Fruit fly (Drosophila melanogaster) whole organism, embryonic: ENCODE measurements around the gene Tango1.
A peak's percentile ranks its signal among the peaks of the same experiment; 100 is the strongest.

ENCODE experiments used
- Awh ChIP-seq: fragments of 200-800 bp; sonication (Bioruptor generic); IDR thresholded peaks from 2 replicates; pipeline ENCODE4, ENCODE4 v1.3.6; 2022; ENCODE audit warnings: missing biosample characterization, missing genetic modification characterization
- BtbVII ChIP-seq: fragments of 200-800 bp; sonication (Bioruptor generic); optimal IDR thresholded peaks from 3 replicates; lab custom pipeline; 2017; ENCODE audit warnings: missing biosample characterization, mild to moderate bottlenecking, missing genetic modification characterization
- CG10366 ChIP-seq: fragments of 200-800 bp; sonication (Bioruptor generic); IDR thresholded peaks from 2 replicates; pipeline ENCODE4 v1.3.6; 2022; ENCODE audit warnings: missing biosample characterization, missing genetic modification characterization
- CG11696 ChIP-seq: fragments of 200-800 bp; sonication (Bioruptor generic); IDR thresholded peaks from 2 replicates; pipeline ENCODE4 v1.3.6; 2022; ENCODE audit warnings: missing biosample characterization, missing genetic modification characterization
- CG12236 ChIP-seq: fragments of 200-800 bp; sonication (Bioruptor generic); optimal IDR thresholded peaks from 2 replicates; lab custom pipeline; 2016; ENCODE audit warnings: missing biosample characterization, missing genetic modification characterization
- CG14050 ChIP-seq: fragments of 200-800 bp; sonication (Bioruptor generic); IDR thresholded peaks from 3 replicates; pipeline ENCODE4 v1.3.6; 2022; ENCODE audit warnings: missing biosample characterization, missing genetic modification characterization
- CG1529 ChIP-seq: fragments of 200-800 bp; sonication (Bioruptor generic); optimal IDR thresholded peaks from 3 replicates; lab custom pipeline; 2018; ENCODE audit warnings: missing biosample characterization, missing genetic modification characterization
- CG17361 ChIP-seq: fragments of 200-800 bp; sonication (Bioruptor generic); IDR thresholded peaks from 3 replicates; pipeline ENCODE4 v1.3.6; 2022; ENCODE audit warnings: missing biosample characterization, missing genetic modification characterization
- CG18764 ChIP-seq: fragments of 200-800 bp; sonication (Bioruptor generic); optimal IDR thresholded peaks from 3 replicates; lab custom pipeline; 2016; ENCODE audit warnings: missing biosample characterization, missing genetic modification characterization
- CG2875 ChIP-seq: fragments of 200-800 bp; sonication (Bioruptor generic); optimal IDR thresholded peaks from 2 replicates; lab custom pipeline; 2017; ENCODE audit warnings: missing biosample characterization, mild to moderate bottlenecking, missing genetic modification characterization, missing genetic modification reagents
- CG2889 ChIP-seq: fragments of 200-800 bp; sonication (Bioruptor generic); IDR thresholded peaks from 3 replicates; pipeline ENCODE4 v1.3.6; 2022; ENCODE audit warnings: missing biosample characterization, missing genetic modification characterization
- CG30403 ChIP-seq: fragments of 200-800 bp; sonication (Bioruptor generic); optimal IDR thresholded peaks from 3 replicates; lab custom pipeline; 2016; ENCODE audit warnings: missing biosample characterization, missing genetic modification characterization
- CG31441 ChIP-seq: fragments of 200-800 bp; sonication (Bioruptor generic); IDR thresholded peaks from 2 replicates; pipeline ENCODE4 v1.3.6; 2022; ENCODE audit warnings: missing biosample characterization, missing genetic modification characterization
- CG3281 ChIP-seq: fragments of 200-800 bp; sonication (Bioruptor generic); optimal IDR thresholded peaks from 3 replicates; lab custom pipeline; 2017; ENCODE audit warnings: missing biosample characterization, mild to moderate bottlenecking, missing genetic modification characterization
- CG3726 ChIP-seq: fragments of 200-800 bp; sonication (Bioruptor generic); IDR thresholded peaks from 3 replicates; pipeline ENCODE4, ENCODE4 v1.3.6; 2022; ENCODE audit warnings: missing biosample characterization, missing genetic modification characterization
- CG4328 ChIP-seq: fragments of 200-800 bp; sonication (Bioruptor generic); optimal IDR thresholded peaks from 3 replicates; lab custom pipeline; 2017; ENCODE audit warnings: missing biosample characterization, missing genetic modification reagents, missing genetic modification characterization
- CG43689 ChIP-seq: fragments of 200-800 bp; sonication (Bioruptor generic); IDR thresholded peaks from 2 replicates; pipeline ENCODE4 v1.3.6; 2022; ENCODE audit warnings: missing biosample characterization, missing genetic modification characterization
- CG4404 ChIP-seq: fragments of 200-800 bp; sonication (Bioruptor generic); IDR thresholded peaks from 2 replicates; pipeline ENCODE4 v1.3.6; 2022; ENCODE audit warnings: missing biosample characterization, missing genetic modification characterization
- CG6791 ChIP-seq: fragments of 200-800 bp; sonication (Bioruptor generic); IDR thresholded peaks from 3 replicates; pipeline ENCODE4 v1.3.6; 2022; ENCODE audit warnings: missing biosample characterization, missing genetic modification characterization; ENCODE audit not compliant: partially characterized antibody
- CG7271 ChIP-seq: fragments of 200-800 bp; sonication (Bioruptor generic); optimal IDR thresholded peaks from 2 replicates; lab custom pipeline; 2018; ENCODE audit warnings: missing biosample characterization, mild to moderate bottlenecking, missing genetic modification characterization, moderate library complexity
- CG8290 ChIP-seq, 3 experiments: fragments of 200-800 bp; sonication (Bioruptor generic); optimal IDR thresholded peaks; 2 replicates each; lab custom pipeline; 2016 to 2019; ENCODE audit warnings: missing biosample characterization in 3 of 3, missing genetic modification characterization in 3 of 3, mild to moderate bottlenecking in 2 of 3, moderate library complexity in 1 of 3
- CkIIα-i1 ChIP-seq: fragments of 200-800 bp; sonication (Bioruptor generic); IDR thresholded peaks from 2 replicates; pipeline ENCODE4 v1.3.6; 2022; ENCODE audit warnings: missing biosample characterization, missing genetic modification characterization
- HmgZ ChIP-seq: fragments of 200-800 bp; sonication (Bioruptor generic); optimal IDR thresholded peaks from 2 replicates; lab custom pipeline; 2018; ENCODE audit warnings: missing biosample characterization, mild to moderate bottlenecking, missing genetic modification characterization
- Hr78 ChIP-seq, 2 experiments: fragments of 200-800 bp in 1 of 2; fragments of >200 bp in 1 of 2; sonication (Bioruptor generic) in 1 of 2; optimal IDR thresholded peaks; 2 replicates each; lab custom pipeline; 2017 to 2019; ENCODE audit warnings: missing biosample characterization in 2 of 2, missing genetic modification characterization in 2 of 2, mild to moderate bottlenecking in 1 of 2, moderate library complexity in 1 of 2
- MTF-1 ChIP-seq: fragments of 200-800 bp; sonication (Bioruptor generic); optimal IDR thresholded peaks from 2 replicates; lab custom pipeline; 2018; ENCODE audit warnings: missing biosample characterization, mild to moderate bottlenecking, missing genetic modification characterization, borderline replicate concordance
- Neu2 ChIP-seq: fragments of 200-800 bp; sonication (Bioruptor generic); optimal IDR thresholded peaks from 3 replicates; lab custom pipeline; 2016; ENCODE audit warnings: missing biosample characterization, missing genetic modification characterization, borderline replicate concordance
- Ptx1 ChIP-seq: fragments of 200-800 bp; sonication (Bioruptor generic); IDR thresholded peaks from 2 replicates; pipeline ENCODE4 v1.3.6; 2022; ENCODE audit warnings: missing biosample characterization, missing genetic modification characterization
- Sin3A ChIP-seq: fragments of >200 bp; optimal IDR thresholded peaks from 2 replicates; lab custom pipeline; 2018
- Six4 ChIP-seq: fragments of 200-800 bp; sonication (Bioruptor generic); optimal IDR thresholded peaks from 2 replicates; lab custom pipeline; 2016; ENCODE audit warnings: missing biosample characterization, missing genetic modification characterization
- TFAM ChIP-seq: fragments of 200-800 bp; sonication (Bioruptor generic); optimal IDR thresholded peaks from 2 replicates; lab custom pipeline; 2017; ENCODE audit warnings: missing biosample characterization, missing genetic modification characterization, inconsistent platforms
- amos ChIP-seq: fragments of 200-800 bp; sonication (Bioruptor generic); IDR thresholded peaks from 2 replicates; pipeline ENCODE4 v1.3.6; 2022; ENCODE audit warnings: missing biosample characterization, missing genetic modification characterization; ENCODE audit not compliant: partially characterized antibody
- az2 ChIP-seq: fragments of 200-800 bp; sonication (Bioruptor generic); optimal IDR thresholded peaks from 3 replicates; lab custom pipeline; 2016; ENCODE audit warnings: missing biosample characterization, missing genetic modification characterization
- bsh ChIP-seq, 2 experiments: fragments of 200-800 bp; sonication (Bioruptor generic); optimal IDR thresholded peaks; 2 replicates each; lab custom pipeline; 2017 to 2018; ENCODE audit warnings: mild to moderate bottlenecking in 2 of 2, missing biosample characterization in 2 of 2, missing genetic modification characterization in 2 of 2, moderate library complexity in 1 of 2
- ci ChIP-seq: fragments of 200-800 bp; sonication (Bioruptor generic); IDR thresholded peaks from 3 replicates; pipeline ENCODE4 v1.3.6; 2022; ENCODE audit warnings: missing biosample characterization, missing genetic modification characterization
- dysf ChIP-seq: fragments of 200-800 bp; sonication (Bioruptor generic); IDR thresholded peaks from 3 replicates; pipeline ENCODE4 v1.3.6; 2022; ENCODE audit warnings: missing biosample characterization, missing genetic modification characterization
- en ChIP-seq: fragments of 200-800 bp; sonication (Bioruptor generic); optimal IDR thresholded peaks from 2 replicates; lab custom pipeline; 2016; ENCODE audit warnings: missing biosample characterization, missing genetic modification characterization
- fd102C ChIP-seq: fragments of 200-800 bp; sonication (Bioruptor generic); optimal IDR thresholded peaks from 2 replicates; lab custom pipeline; 2018; ENCODE audit warnings: missing biosample characterization, mild to moderate bottlenecking, missing genetic modification characterization, moderate library complexity
- fd3F ChIP-seq: fragments of 200-800 bp; sonication (Bioruptor generic); optimal IDR thresholded peaks from 2 replicates; lab custom pipeline; 2018; ENCODE audit warnings: missing biosample characterization, mild to moderate bottlenecking, missing genetic modification characterization, moderate library complexity
- gce ChIP-seq: fragments of 200-800 bp; sonication (Bioruptor generic); IDR thresholded peaks from 3 replicates; pipeline ENCODE4 v1.3.6; 2022; ENCODE audit warnings: missing biosample characterization, missing genetic modification characterization
- insv ChIP-seq, 2 experiments: fragments of 200-800 bp; sonication (Bioruptor generic); optimal IDR thresholded peaks; 3 replicates each; lab custom pipeline; 2016 to 2018; ENCODE audit warnings: missing biosample characterization in 2 of 2, missing genetic modification characterization in 2 of 2
- jigr1 ChIP-seq: fragments of 200-800 bp; sonication (Bioruptor generic); IDR thresholded peaks from 3 replicates; pipeline ENCODE4 v1.3.6; 2022; ENCODE audit warnings: missing biosample characterization, missing genetic modification characterization
- maf-S ChIP-seq: fragments of 200-800 bp; sonication (Bioruptor generic); optimal IDR thresholded peaks from 2 replicates; lab custom pipeline; 2016; ENCODE audit warnings: missing biosample characterization, missing genetic modification characterization
- mld ChIP-seq: fragments of 200-800 bp; sonication (Bioruptor generic); IDR thresholded peaks from 3 replicates; pipeline ENCODE4 v1.3.6; 2022; ENCODE audit warnings: missing biosample characterization, missing genetic modification characterization; ENCODE audit not compliant: partially characterized antibody
- oc ChIP-seq: fragments of 200-800 bp; sonication (Bioruptor generic); optimal IDR thresholded peaks from 2 replicates; lab custom pipeline; 2018; ENCODE audit warnings: missing biosample characterization, mild to moderate bottlenecking, missing genetic modification characterization, moderate library complexity
- org-1 ChIP-seq: fragments of 200-800 bp; sonication (Bioruptor generic); optimal IDR thresholded peaks from 2 replicates; lab custom pipeline; 2017; ENCODE audit warnings: missing biosample characterization, missing genetic modification characterization
- otp ChIP-seq: fragments of 200-800 bp; sonication (Bioruptor generic); IDR thresholded peaks from 3 replicates; pipeline ENCODE4, ENCODE4 v1.3.6; 2022; ENCODE audit warnings: missing biosample characterization, missing genetic modification characterization
- pros ChIP-seq: fragments of 200-800 bp; sonication (Bioruptor generic); optimal IDR thresholded peaks from 3 replicates; lab custom pipeline; 2019; ENCODE audit warnings: missing biosample characterization, mild to moderate bottlenecking, missing genetic modification characterization, moderate library complexity
- sens-2 ChIP-seq: fragments of 200-800 bp; sonication (Bioruptor generic); IDR thresholded peaks from 2 replicates; pipeline ENCODE4 v1.3.6; 2022; ENCODE audit warnings: missing biosample characterization, missing genetic modification characterization
- toy ChIP-seq: fragments of 200-800 bp; sonication (Bioruptor generic); IDR thresholded peaks from 2 replicates; pipeline ENCODE4 v1.3.6; 2022; ENCODE audit warnings: missing biosample characterization, missing genetic modification characterization
- zen ChIP-seq: fragments of 200-800 bp; sonication (Bioruptor generic); optimal IDR thresholded peaks from 3 replicates; lab custom pipeline; 2018; ENCODE audit warnings: missing biosample characterization, mild to moderate bottlenecking, missing genetic modification characterization, moderate library complexity

Gene Tango1

dm6 chr2L:6601018-6601505 lies 48.1 kb upstream of the Tango1 start, which contains the start of gene Dpp10 (continued):
- peak in 1 of 2 experiments; percentile 41 for TF ChIP-seq insv (GFP tag; optimal IDR thresholded peaks at IDR 0.05; lab: Kevin White, UChicago)
- peak; percentile 83; the same call in 2 of the 3 replicates for TF ChIP-seq CG17361 (GFP tag; lab: Robert Waterston, UW)
- peak; percentile 80 for TF ChIP-seq toy (GFP tag; lab: Robert Waterston, UW)
- no peak for TF ChIP-seq en (GFP tag; lab: Kevin White, UChicago)
- TF ChIP-seq Awh (GFP tag; lab: Robert Waterston, UW) = peak; percentile 91
- peak; percentile 28 for TF ChIP-seq Neu2 (GFP tag; lab: Kevin White, UChicago)
- TF ChIP-seq Six4 (GFP tag; lab: Kevin White, UChicago) = peak; percentile 62
- TF ChIP-seq Hr78 (GFP tag; optimal IDR thresholded peaks at IDR 0.05; lab: Kevin White, UChicago) = no peak
- TF ChIP-seq CG1529 (GFP tag; lab: Kevin White, UChicago) = peak; percentile 78
- TF ChIP-seq TFAM = no peak
- no peak for TF ChIP-seq CG7271
- TF ChIP-seq CG3281 (GFP tag; lab: Kevin White, UChicago) = peak; percentile 92
- peak; percentile 81 for TF ChIP-seq CkIIα-i1 (GFP tag; lab: Robert Waterston, UW)
- TF ChIP-seq CG11696 = peak; percentile 79
- TF ChIP-seq fd3F (GFP tag; lab: Kevin White, UChicago) = peak; percentile 90
- TF ChIP-seq BtbVII = peak; percentile 91
- peak; percentile 59 for TF ChIP-seq CG12236 (GFP tag; lab: Kevin White, UChicago)
- peak; percentile 94 for TF ChIP-seq CG10366 (GFP tag; lab: Robert Waterston, UW)
- TF ChIP-seq MTF-1 = peak; percentile 25
- TF ChIP-seq zen (tag; lab: Kevin White, UChicago) = peak; percentile 61
- peak; percentile 88 for TF ChIP-seq org-1 (GFP tag; lab: Kevin White, UChicago)
- peak; percentile 86 for TF ChIP-seq CG3726
- TF ChIP-seq CG14050 = peak; percentile 95
- peak; percentile 71; the same call in 2 of the 3 replicates for TF ChIP-seq otp
- peak; percentile 66; the same call in 1 of the 2 replicates for TF ChIP-seq sens-2
- TF ChIP-seq Ptx1 (GFP tag; lab: Robert Waterston, UW) = peak; percentile 97
- TF ChIP-seq CG18764 (GFP tag; lab: Kevin White, UChicago) = peak; percentile 75
- TF ChIP-seq maf-S (GFP tag; lab: Kevin White, UChicago) = peak; percentile 77
- TF ChIP-seq CG2875 (GFP tag; lab: Kevin White, UChicago) = peak; percentile 51
- TF ChIP-seq pros = no peak
- TF ChIP-seq gce = peak; percentile 83; the same call in 2 of the 3 replicates
- TF ChIP-seq amos (GFP tag; lab: Robert Waterston, UW) = no peak; the same call in 1 of the 2 replicates
- peak; percentile 96 for TF ChIP-seq CG2889 (GFP tag; lab: Robert Waterston, UW)
- TF ChIP-seq CG4404 (GFP tag; lab: Robert Waterston, UW) = peak; percentile 92
- peak; percentile 98 for TF ChIP-seq dysf (GFP tag; lab: Robert Waterston, UW)
- TF ChIP-seq bsh (GFP tag; optimal IDR thresholded peaks at IDR 0.05; lab: Kevin White, UChicago) = no peak
- TF ChIP-seq mld (GFP tag; lab: Robert Waterston, UW) = no peak
- TF ChIP-seq az2 (GFP tag; lab: Kevin White, UChicago) = peak; percentile 81
- peak; percentile 95 for TF ChIP-seq HmgZ (tag; lab: Kevin White, UChicago)
- no peak for TF ChIP-seq Sin3A (lab: Kevin White, UChicago)
- peak; percentile 79 for TF ChIP-seq CG4328
- TF ChIP-seq ci = peak; percentile 97
- TF ChIP-seq CG6791 = no peak
- peak; percentile 70 for TF ChIP-seq oc (tag; lab: Kevin White, UChicago)
- TF ChIP-seq CG31441 = peak; percentile 71; the same call in 1 of the 2 replicates
- TF ChIP-seq fd102C = no peak
- TF ChIP-seq CG43689 (GFP tag; lab: Robert Waterston, UW) = peak; percentile 88
- peak; percentile 95 for TF ChIP-seq CG30403 (GFP tag; lab: Kevin White, UChicago)
- TF ChIP-seq jigr1 (GFP tag; lab: Robert Waterston, UW) = peak; percentile 90
- TF ChIP-seq CG8290 (GFP tag; optimal IDR thresholded peaks at IDR 0.05; lab: Kevin White, UChicago) = peak; percentile 2
- TF ChIP-seq CG8290 (tag; optimal IDR thresholded peaks at IDR 0.05; lab: Kevin White, UChicago) = peak in 1 of 2 experiments; percentile 75
